Fruit fly (Drosophila melanogaster) whole organism, embryonic: ENCODE data around the gene miple1.
A peak's percentile ranks its signal among the peaks of the same experiment; 100 is the strongest.

Source experiments
- CG10366 ChIP-seq: fragments of 200-800 bp; sonication (Bioruptor generic); IDR thresholded peaks from 2 replicates; pipeline ENCODE4 v1.3.6; 2022; ENCODE audit warnings: missing biosample characterization, missing genetic modification characterization
- CG10462 ChIP-seq: fragments of 200-800 bp; sonication (Bioruptor generic); optimal IDR thresholded peaks from 2 replicates; lab custom pipeline; 2016; ENCODE audit warnings: missing biosample characterization, missing genetic modification characterization
- CG11696 ChIP-seq: fragments of 200-800 bp; sonication (Bioruptor generic); IDR thresholded peaks from 2 replicates; pipeline ENCODE4 v1.3.6; 2022; ENCODE audit warnings: missing biosample characterization, missing genetic modification characterization
- CG1233 ChIP-seq: fragments of 200-800 bp; sonication (Bioruptor generic); optimal IDR thresholded peaks from 4 replicates; lab custom pipeline; 2018; ENCODE audit warnings: missing biosample characterization, mild to moderate bottlenecking, missing genetic modification characterization
- CG14050 ChIP-seq: fragments of 200-800 bp; sonication (Bioruptor generic); IDR thresholded peaks from 3 replicates; pipeline ENCODE4 v1.3.6; 2022; ENCODE audit warnings: missing biosample characterization, missing genetic modification characterization
- CG2712 ChIP-seq: fragments of 200-800 bp; optimal IDR thresholded peaks from 3 replicates; lab custom pipeline; 2019; ENCODE audit warnings: missing biosample characterization, mild to moderate bottlenecking, missing genetic modification characterization, moderate library complexity
- CG3163 ChIP-seq: fragments of 200-800 bp; sonication (Bioruptor generic); optimal IDR thresholded peaks from 3 replicates; lab custom pipeline; 2016; ENCODE audit warnings: missing biosample characterization, missing genetic modification characterization
- CG4282 ChIP-seq: fragments of 200-800 bp; sonication (Bioruptor generic); optimal IDR thresholded peaks from 2 replicates; lab custom pipeline; 2016; ENCODE audit warnings: missing biosample characterization, missing genetic modification characterization
- CG6813 ChIP-seq: fragments of 200-800 bp; sonication (Bioruptor generic); optimal IDR thresholded peaks from 2 replicates; lab custom pipeline; 2017; ENCODE audit warnings: missing biosample characterization, missing genetic modification characterization, mild to moderate bottlenecking, moderate library complexity, missing genetic modification reagents
- CG7372 ChIP-seq: fragments of 200-800 bp; sonication (Bioruptor generic); IDR thresholded peaks from 2 replicates; pipeline ENCODE4 v1.3.6; 2022; ENCODE audit warnings: missing biosample characterization, missing genetic modification characterization
- CG9437 ChIP-seq: fragments of 200-800 bp; sonication (Bioruptor generic); optimal IDR thresholded peaks from 2 replicates; lab custom pipeline; 2018; ENCODE audit warnings: missing biosample characterization, mild to moderate bottlenecking, missing genetic modification characterization
- CG9797 ChIP-seq: fragments of 200-800 bp; sonication (Bioruptor generic); optimal IDR thresholded peaks from 3 replicates; lab custom pipeline; 2018; ENCODE audit warnings: missing biosample characterization, mild to moderate bottlenecking, missing genetic modification characterization
- Dref ChIP-seq: fragments of 200-800 bp; sonication (Bioruptor generic); IDR thresholded peaks from 2 replicates; pipeline ENCODE4 v1.3.6; 2022; ENCODE audit warnings: missing biosample characterization, missing genetic modification characterization
- Eip74EF ChIP-seq, 2 experiments: fragments of 200-800 bp in 1 of 2; fragments of >200 bp in 1 of 2; sonication (Bioruptor generic) in 1 of 2; optimal IDR thresholded peaks; 2 replicates each; lab custom pipeline; 2017 to 2019; ENCODE audit warnings: missing biosample characterization in 2 of 2, missing genetic modification characterization in 2 of 2, mild to moderate bottlenecking in 1 of 2, moderate library complexity in 1 of 2
- Hey ChIP-seq: fragments of 200-800 bp; sonication (Bioruptor generic); optimal IDR thresholded peaks from 3 replicates; lab custom pipeline; 2018; ENCODE audit warnings: missing biosample characterization, mild to moderate bottlenecking, missing genetic modification characterization
- Jarid2 ChIP-seq: fragments of 200-800 bp; sonication (Bioruptor generic); optimal IDR thresholded peaks from 3 replicates; lab custom pipeline; 2017; ENCODE audit warnings: mild to moderate bottlenecking, missing biosample characterization, missing genetic modification reagents, missing genetic modification characterization
- NfI ChIP-seq: fragments of 200-800 bp; sonication (Bioruptor generic); optimal IDR thresholded peaks from 3 replicates; lab custom pipeline; 2018; ENCODE audit warnings: missing biosample characterization, mild to moderate bottlenecking, missing genetic modification characterization, moderate library complexity
- Pdp1 ChIP-seq, 2 experiments: fragments of 200-800 bp; sonication (Bioruptor generic); optimal IDR thresholded peaks; 3 replicates each; lab custom pipeline; 2016; ENCODE audit warnings: missing biosample characterization in 2 of 2, missing genetic modification characterization in 2 of 2, mild to moderate bottlenecking in 1 of 2, moderate library complexity in 1 of 2
- Ravus ChIP-seq: fragments of 200-800 bp; sonication (Bioruptor generic); IDR thresholded peaks from 2 replicates; pipeline ENCODE4 v1.3.6; 2022; ENCODE audit warnings: missing biosample characterization, missing genetic modification characterization
- Scr ChIP-seq: fragments of 200-800 bp; sonication (Bioruptor generic); IDR thresholded peaks from 2 replicates; pipeline ENCODE4 v1.3.6; 2022; ENCODE audit warnings: missing biosample characterization, missing genetic modification characterization; ENCODE audit not compliant: partially characterized antibody
- Usf ChIP-seq: fragments of 200-800 bp; sonication (Bioruptor generic); optimal IDR thresholded peaks from 2 replicates; lab custom pipeline; 2017; ENCODE audit warnings: missing genotype, missing biosample characterization, missing genetic modification characterization
- ara ChIP-seq: fragments of 200-800 bp; sonication (Bioruptor generic); IDR thresholded peaks from 2 replicates; pipeline ENCODE4 v1.3.6; 2022; ENCODE audit warnings: missing biosample characterization, missing genetic modification characterization
- ash1 ChIP-seq: fragments of 200-800 bp; sonication (Bioruptor generic); optimal IDR thresholded peaks from 2 replicates; lab custom pipeline; 2018; ENCODE audit warnings: missing biosample characterization, mild to moderate bottlenecking, missing genetic modification characterization
- ato ChIP-seq: fragments of 200-800 bp; sonication (Bioruptor generic); IDR thresholded peaks from 2 replicates; pipeline ENCODE4 v1.3.6; 2022; ENCODE audit warnings: missing biosample characterization, missing genetic modification characterization; ENCODE audit not compliant: partially characterized antibody
- br ChIP-seq: fragments of >200 bp; optimal IDR thresholded peaks from 2 replicates; lab custom pipeline; 2017
- caup ChIP-seq: fragments of 200-800 bp; sonication (Bioruptor generic); optimal IDR thresholded peaks from 3 replicates; lab custom pipeline; 2017; ENCODE audit warnings: missing biosample characterization, mild to moderate bottlenecking, missing genetic modification characterization, moderate library complexity; ENCODE audit not compliant: severe bottlenecking
- chm ChIP-seq: fragments of 200-800 bp; sonication (Bioruptor generic); IDR thresholded peaks from 2 replicates; pipeline ENCODE4 v1.3.6; 2022; ENCODE audit warnings: missing biosample characterization, missing genetic modification characterization
- croc ChIP-seq: fragments of 200-800 bp; sonication (Bioruptor generic); conservative IDR thresholded peaks from 3 replicates; pipeline ENCODE4 v1.3.6; 2022; ENCODE audit warnings: missing biosample characterization, missing genetic modification characterization
- da ChIP-seq: fragments of 200-800 bp; sonication (Bioruptor generic); optimal IDR thresholded peaks from 2 replicates; lab custom pipeline; 2016; ENCODE audit warnings: missing biosample characterization, missing genetic modification characterization
- dm ChIP-seq: fragments of 200-800 bp; sonication (Bioruptor generic); optimal IDR thresholded peaks from 3 replicates; lab custom pipeline; 2016; ENCODE audit warnings: missing biosample characterization, missing genetic modification characterization
- dmrt11E ChIP-seq: fragments of 200-800 bp; sonication (Bioruptor generic); optimal IDR thresholded peaks from 3 replicates; lab custom pipeline; 2018; ENCODE audit warnings: missing biosample characterization, mild to moderate bottlenecking, missing genetic modification characterization, moderate library complexity
- esg ChIP-seq: fragments of 200-800 bp; sonication (Bioruptor generic); conservative IDR thresholded peaks from 2 replicates; pipeline ENCODE4 v1.3.6; 2022; ENCODE audit warnings: missing biosample characterization, missing genetic modification characterization
- eyg ChIP-seq: fragments of 200-800 bp; sonication (Bioruptor generic); optimal IDR thresholded peaks from 3 replicates; lab custom pipeline; 2016; ENCODE audit warnings: missing biosample characterization, missing genetic modification characterization
- gcm2 ChIP-seq: fragments of 200-800 bp; sonication (Bioruptor generic); optimal IDR thresholded peaks from 2 replicates; lab custom pipeline; 2016; ENCODE audit warnings: missing biosample characterization, missing genetic modification characterization
- hbn ChIP-seq: fragments of 200-800 bp; sonication (Bioruptor generic); IDR thresholded peaks from 2 replicates; pipeline ENCODE4 v1.3.6; 2022; ENCODE audit warnings: missing biosample characterization, missing genetic modification characterization; ENCODE audit not compliant: partially characterized antibody
- hth ChIP-seq: fragments of >200 bp; optimal IDR thresholded peaks from 2 replicates; lab custom pipeline; 2017; ENCODE audit warnings: inconsistent platforms
- nerfin-2 ChIP-seq: fragments of 200-800 bp; sonication (Bioruptor generic); IDR thresholded peaks from 2 replicates; pipeline ENCODE4 v1.3.6; 2022; ENCODE audit warnings: missing biosample characterization, missing genetic modification characterization; ENCODE audit not compliant: partially characterized antibody
- org-1 ChIP-seq: fragments of 200-800 bp; sonication (Bioruptor generic); optimal IDR thresholded peaks from 2 replicates; lab custom pipeline; 2017; ENCODE audit warnings: missing biosample characterization, missing genetic modification characterization
- p53 ChIP-seq: fragments of 200-800 bp; sonication (Bioruptor generic); optimal IDR thresholded peaks from 2 replicates; lab custom pipeline; 2016; ENCODE audit warnings: missing biosample characterization, missing genetic modification characterization
- psq ChIP-seq: fragments of 200-800 bp; sonication (Bioruptor generic); optimal IDR thresholded peaks from 2 replicates; lab custom pipeline; 2017; ENCODE audit warnings: missing biosample characterization, missing genetic modification characterization
- pzg ChIP-seq: fragments of 200-800 bp; sonication (Bioruptor generic); optimal IDR thresholded peaks from 3 replicates; lab custom pipeline; 2018; ENCODE audit warnings: missing biosample characterization, mild to moderate bottlenecking, missing genetic modification characterization, moderate library complexity
- row ChIP-seq: fragments of 200-800 bp; sonication (Bioruptor generic); IDR thresholded peaks from 3 replicates; pipeline ENCODE4 v1.3.6; 2022; ENCODE audit warnings: missing biosample characterization, missing genetic modification characterization
- sd ChIP-seq: fragments of 200-800 bp; sonication (Bioruptor generic); optimal IDR thresholded peaks from 3 replicates; lab custom pipeline; 2018; ENCODE audit warnings: missing biosample characterization, mild to moderate bottlenecking, missing genetic modification characterization, moderate library complexity
- seq ChIP-seq: fragments of 200-800 bp; sonication (Bioruptor generic); IDR thresholded peaks from 2 replicates; pipeline ENCODE4 v1.3.6; 2022; ENCODE audit warnings: missing biosample characterization, missing genetic modification characterization
- sisA ChIP-seq: fragments of 200-800 bp; sonication (Bioruptor generic); IDR thresholded peaks from 2 replicates; pipeline ENCODE4 v1.3.6; 2022; ENCODE audit warnings: missing biosample characterization, missing genetic modification characterization
- toy ChIP-seq: fragments of 200-800 bp; sonication (Bioruptor generic); IDR thresholded peaks from 2 replicates; pipeline ENCODE4 v1.3.6; 2022; ENCODE audit warnings: missing biosample characterization, missing genetic modification characterization
- ttk ChIP-seq: fragments of 200-800 bp; sonication (Bioruptor generic); IDR thresholded peaks from 2 replicates; pipeline ENCODE4 v2.1.2; 2022; ENCODE audit warnings: missing biosample characterization, missing genetic modification characterization
- zen2 ChIP-seq: fragments of 200-800 bp; sonication (Bioruptor generic); IDR thresholded peaks from 3 replicates; pipeline ENCODE4 v1.3.6; 2022; ENCODE audit warnings: missing biosample characterization, missing genetic modification characterization; ENCODE audit not compliant: partially characterized antibody
- zfh2 ChIP-seq: fragments of 200-800 bp; sonication (Bioruptor generic); optimal IDR thresholded peaks from 2 replicates; lab custom pipeline; 2016; ENCODE audit warnings: missing biosample characterization, missing genetic modification characterization

miple1 gene

DNA sequence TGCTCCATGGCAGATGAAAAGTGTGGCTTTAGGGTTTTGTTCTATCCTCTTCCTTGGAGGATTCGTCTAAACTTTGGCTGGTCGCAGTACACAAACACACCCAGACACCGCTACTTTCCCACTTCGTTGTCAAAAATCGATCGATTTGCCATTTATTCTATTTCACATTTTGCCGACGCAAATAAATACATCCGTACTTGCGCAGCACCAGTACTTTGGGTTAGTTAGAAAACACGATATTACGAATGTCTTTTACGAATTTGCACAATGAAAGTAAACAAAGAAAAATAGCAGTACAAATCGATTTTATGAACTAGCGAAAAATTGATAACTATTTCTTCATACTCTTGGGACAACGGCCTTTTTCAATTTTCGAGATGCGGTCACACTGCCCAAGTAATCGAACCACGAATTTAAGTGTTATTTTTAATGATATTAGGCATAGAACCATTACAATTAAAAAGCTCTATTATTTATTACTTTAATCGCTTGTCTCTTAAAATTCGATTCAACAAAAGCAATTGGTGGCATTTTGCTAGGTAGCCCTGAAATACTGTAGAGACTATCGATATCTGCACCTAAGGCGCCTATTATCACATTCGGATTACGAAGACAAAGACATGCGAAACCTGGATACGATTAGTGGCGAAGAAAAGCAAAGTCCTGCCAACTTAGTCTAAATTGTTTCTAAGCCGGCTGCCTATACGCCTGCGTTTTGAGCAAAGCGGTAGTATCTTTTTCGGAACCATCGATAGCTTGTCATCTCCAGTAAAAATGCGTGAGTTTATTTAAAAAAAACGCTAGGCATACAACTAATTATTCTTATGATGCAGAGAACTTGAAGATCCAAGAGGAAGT is 9.3 kb upstream of the miple1 start, which contains the start of the genes DIP2 and wac (continued):
- TF ChIP-seq croc (GFP tag; lab: Robert Waterston, UW), result no peak
- TF ChIP-seq esg (GFP tag; lab: Robert Waterston, UW), result peak; percentile 45; the same call in 1 of the 2 replicates
- no peak for TF ChIP-seq org-1 (GFP tag; lab: Kevin White, UChicago)
- peak; percentile 93 for TF ChIP-seq zfh2 (GFP tag; lab: Kevin White, UChicago)
- TF ChIP-seq Dref (GFP tag; lab: Robert Waterston, UW), result peak; percentile 84
- TF ChIP-seq Jarid2 (GFP tag; lab: Kevin White, UChicago), result no peak
- TF ChIP-seq hth (lab: Kevin White, UChicago), result no peak
- TF ChIP-seq CG4282 (GFP tag; lab: Kevin White, UChicago), result peak; percentile 86
- no peak for TF ChIP-seq Ravus (GFP tag; lab: Robert Waterston, UW)
- peak; percentile 89 for TF ChIP-seq dm (GFP tag; lab: Kevin White, UChicago)
- TF ChIP-seq CG9437 (GFP tag; lab: Kevin White, UChicago), result peak; percentile 18
- TF ChIP-seq CG14050 (GFP tag; lab: Robert Waterston, UW), result peak; percentile 19; the same call in 1 of the 3 replicates
- no peak for TF ChIP-seq Eip74EF (GFP tag; optimal IDR thresholded peaks at IDR 0.05; lab: Kevin White, UChicago)
- no peak; the same call in 1 of the 2 replicates for TF ChIP-seq seq (GFP tag; lab: Robert Waterston, UW)
- peak; percentile 93 for TF ChIP-seq pzg (GFP tag; lab: Kevin White, UChicago)
- TF ChIP-seq Usf (GFP tag; lab: Kevin White, UChicago), result no peak
- TF ChIP-seq toy, result no peak
- TF ChIP-seq psq, result peak; percentile 28
- peak; percentile 69 for TF ChIP-seq caup
- TF ChIP-seq p53, result peak; percentile 76
- TF ChIP-seq CG9797 (GFP tag; lab: Kevin White, UChicago), result peak; percentile 89
- TF ChIP-seq CG3163 (GFP tag; lab: Kevin White, UChicago), result peak; percentile 75
- peak; percentile 56; the same call in 1 of the 2 replicates for TF ChIP-seq ara (GFP tag; lab: Robert Waterston, UW)
- peak; percentile 84 to 94 for TF ChIP-seq Pdp1 (GFP tag; optimal IDR thresholded peaks at IDR 0.05; lab: Kevin White, UChicago)
- no peak for TF ChIP-seq br (lab: Kevin White, UChicago)
- peak; percentile 69 for TF ChIP-seq da
- TF ChIP-seq sd, result peak; percentile 25
- TF ChIP-seq ash1 (GFP tag; lab: Kevin White, UChicago), result peak; percentile 27
- peak; percentile 23 for TF ChIP-seq dmrt11E (tag; lab: Kevin White, UChicago)
- peak; percentile 60 for TF ChIP-seq ttk (GFP tag; lab: Robert Waterston, UW)
- peak; percentile 62 for TF ChIP-seq gcm2 (GFP tag; lab: Kevin White, UChicago)
- TF ChIP-seq CG7372 (GFP tag; lab: Robert Waterston, UW), result peak; percentile 52
- peak; percentile 68 for TF ChIP-seq ato (GFP tag; lab: Robert Waterston, UW)
- TF ChIP-seq nerfin-2 (GFP tag; lab: Robert Waterston, UW), result peak; percentile 58
- TF ChIP-seq CG10462 (GFP tag; lab: Kevin White, UChicago), result peak; percentile 41
- peak; percentile 68 for TF ChIP-seq row (GFP tag; lab: Robert Waterston, UW)
- peak; percentile 70 for TF ChIP-seq NfI (GFP tag; lab: Kevin White, UChicago)
- peak; percentile 88 for TF ChIP-seq eyg (GFP tag; lab: Kevin White, UChicago)
- no peak for TF ChIP-seq CG6813 (GFP tag; lab: Kevin White, UChicago)
- 0 out of 2 replicates have a peak, but pooled peaks have one; percentile 42 for TF ChIP-seq CG11696 (GFP tag; lab: Robert Waterston, UW)
- peak; percentile 74 for TF ChIP-seq CG2712 (tag; lab: Kevin White, UChicago)
- peak; percentile 79 for TF ChIP-seq sisA
- TF ChIP-seq CG1233, result peak; percentile 49
- peak; percentile 83 for TF ChIP-seq chm (GFP tag; lab: Robert Waterston, UW)
- TF ChIP-seq Hey (tag; lab: Kevin White, UChicago), result no peak
- TF ChIP-seq hbn (GFP tag; lab: Robert Waterston, UW), result peak; percentile 85
- TF ChIP-seq CG10366, result peak; percentile 57; the same call in 1 of the 2 replicates
- peak; percentile 86 for TF ChIP-seq zen2 (GFP tag; lab: Robert Waterston, UW)
- peak; percentile 91 for TF ChIP-seq Scr
